Fruit fly (Drosophila melanogaster) whole organism, embryonic: ENCODE measurements around the gene CG13314.

Experiments used
- ATbp ChIP-seq: fragments of 200-800 bp; sonication (Bioruptor generic); optimal IDR thresholded peaks from 2 replicates; lab custom pipeline; 2017; ENCODE audit warnings: missing biosample characterization, mild to moderate bottlenecking, missing genetic modification characterization, missing genetic modification reagents
- Abd-B ChIP-seq: fragments of 200-800 bp; sonication (Bioruptor generic); optimal IDR thresholded peaks from 2 replicates; lab custom pipeline; 2018; ENCODE audit warnings: missing biosample characterization, mild to moderate bottlenecking, missing genetic modification characterization, moderate library complexity
- Bgb ChIP-seq: fragments of 200-800 bp; sonication (Bioruptor generic); IDR thresholded peaks from 2 replicates; pipeline ENCODE4 v1.3.6; 2022; ENCODE audit warnings: missing biosample characterization, missing genetic modification characterization; ENCODE audit not compliant: partially characterized antibody
- CG11247 ChIP-seq: fragments of 200-800 bp; sonication (Bioruptor generic); IDR thresholded peaks from 2 replicates; pipeline ENCODE4 v1.3.6; 2022; ENCODE audit warnings: missing biosample characterization, missing genetic modification characterization
- CG11504 ChIP-seq: fragments of 200-800 bp; sonication (Bioruptor generic); optimal IDR thresholded peaks from 3 replicates; lab custom pipeline; 2019; ENCODE audit warnings: missing biosample characterization, mild to moderate bottlenecking, missing genetic modification characterization, moderate library complexity
- CG11696 ChIP-seq: fragments of 200-800 bp; sonication (Bioruptor generic); IDR thresholded peaks from 2 replicates; pipeline ENCODE4 v1.3.6; 2022; ENCODE audit warnings: missing biosample characterization, missing genetic modification characterization
- CG12071 ChIP-seq: fragments of 200-800 bp; sonication (Bioruptor generic); optimal IDR thresholded peaks from 3 replicates; lab custom pipeline; 2018; ENCODE audit warnings: missing biosample characterization, mild to moderate bottlenecking, missing genetic modification characterization
- CG12659 ChIP-seq: fragments of 200-800 bp; sonication (Bioruptor generic); optimal IDR thresholded peaks from 3 replicates; lab custom pipeline; 2017; ENCODE audit warnings: mild to moderate bottlenecking, missing biosample characterization, missing genetic modification reagents, missing genetic modification characterization
- CG15269 ChIP-seq: fragments of 200-800 bp; sonication (Bioruptor generic); optimal IDR thresholded peaks from 2 replicates; lab custom pipeline; 2018; ENCODE audit warnings: missing biosample characterization, mild to moderate bottlenecking, missing genetic modification characterization, moderate library complexity
- CG15601 ChIP-seq: fragments of 200-800 bp; sonication (Bioruptor generic); optimal IDR thresholded peaks from 3 replicates; lab custom pipeline; 2019; ENCODE audit warnings: missing biosample characterization, mild to moderate bottlenecking, missing genetic modification characterization, moderate library complexity
- CG16779 ChIP-seq: fragments of 200-800 bp; sonication (Bioruptor generic); IDR thresholded peaks from 2 replicates; pipeline ENCODE4 v1.3.6; 2022; ENCODE audit warnings: missing biosample characterization, missing genetic modification characterization
- CG17829 ChIP-seq: fragments of 200-800 bp; optimal IDR thresholded peaks from 2 replicates; lab custom pipeline; 2019; ENCODE audit warnings: missing biosample characterization, mild to moderate bottlenecking, missing genetic modification characterization, moderate library complexity
- CG2129 ChIP-seq: fragments of 200-800 bp; sonication (Bioruptor generic); IDR thresholded peaks from 2 replicates; pipeline ENCODE4 v1.3.6; 2022; ENCODE audit warnings: missing biosample characterization, missing genetic modification characterization; ENCODE audit not compliant: partially characterized antibody
- CG30403 ChIP-seq: fragments of 200-800 bp; sonication (Bioruptor generic); optimal IDR thresholded peaks from 3 replicates; lab custom pipeline; 2016; ENCODE audit warnings: missing biosample characterization, missing genetic modification characterization
- CG31365 ChIP-seq: fragments of 200-800 bp; sonication (Bioruptor generic); optimal IDR thresholded peaks from 2 replicates; lab custom pipeline; 2018; ENCODE audit warnings: missing biosample characterization, mild to moderate bottlenecking, missing genetic modification characterization
- CG42726 ChIP-seq: fragments of 200-800 bp; sonication (Bioruptor generic); IDR thresholded peaks from 2 replicates; pipeline ENCODE4 v1.3.6; 2022; ENCODE audit warnings: missing biosample characterization, missing genetic modification characterization; ENCODE audit not compliant: partially characterized antibody
- CG6791 ChIP-seq: fragments of 200-800 bp; sonication (Bioruptor generic); IDR thresholded peaks from 3 replicates; pipeline ENCODE4 v1.3.6; 2022; ENCODE audit warnings: missing biosample characterization, missing genetic modification characterization; ENCODE audit not compliant: partially characterized antibody
- CoRest ChIP-seq: fragments of 200-800 bp; sonication (Bioruptor generic); optimal IDR thresholded peaks from 3 replicates; lab custom pipeline; 2018; ENCODE audit warnings: missing biosample characterization, mild to moderate bottlenecking, missing genetic modification characterization, moderate library complexity
- Dad ChIP-seq: fragments of 200-800 bp; sonication (Bioruptor generic); optimal IDR thresholded peaks from 3 replicates; lab custom pipeline; 2016; ENCODE audit warnings: missing biosample characterization, missing genetic modification characterization
- Doc3 ChIP-seq: fragments of 200-800 bp; sonication (Bioruptor generic); IDR thresholded peaks from 3 replicates; pipeline ENCODE4 v1.3.6; 2022; ENCODE audit warnings: missing biosample characterization, missing genetic modification characterization; ENCODE audit not compliant: partially characterized antibody
- E2f1 ChIP-seq: fragments of 200-800 bp; sonication (Bioruptor generic); IDR thresholded peaks from 2 replicates; pipeline ENCODE4 v1.3.6; 2022; ENCODE audit warnings: missing biosample characterization, missing genetic modification characterization
- GATAe ChIP-seq: fragments of 200-800 bp; sonication (Bioruptor generic); conservative IDR thresholded peaks from 2 replicates; pipeline ENCODE4 v1.3.6; 2022; ENCODE audit warnings: missing biosample characterization, missing genetic modification characterization
- H2.0 ChIP-seq: fragments of 200-800 bp; sonication (Bioruptor generic); IDR thresholded peaks from 2 replicates; pipeline ENCODE4 v1.3.6; 2022; ENCODE audit warnings: missing biosample characterization, missing genetic modification characterization
- HLH4C ChIP-seq: fragments of 200-800 bp; sonication (Bioruptor generic); IDR thresholded peaks from 3 replicates; pipeline ENCODE4 v1.3.6; 2022; ENCODE audit warnings: missing biosample characterization, missing genetic modification characterization; ENCODE audit not compliant: partially characterized antibody
- MBD-R2 ChIP-seq: fragments of 200-800 bp; sonication (Bioruptor generic); IDR thresholded peaks from 2 replicates; pipeline ENCODE4 v1.3.6; 2022; ENCODE audit warnings: missing biosample characterization, missing genetic modification characterization
- Mes4 ChIP-seq: fragments of 200-800 bp; sonication (Bioruptor generic); optimal IDR thresholded peaks from 2 replicates; lab custom pipeline; 2016; ENCODE audit warnings: missing biosample characterization, missing genetic modification characterization
- Rfx ChIP-seq: fragments of 200-800 bp; sonication (Bioruptor generic); IDR thresholded peaks from 2 replicates; pipeline ENCODE4 v1.3.6; 2022; ENCODE audit warnings: missing biosample characterization, missing genetic modification characterization
- ara ChIP-seq: fragments of 200-800 bp; sonication (Bioruptor generic); IDR thresholded peaks from 2 replicates; pipeline ENCODE4 v1.3.6; 2022; ENCODE audit warnings: missing biosample characterization, missing genetic modification characterization
- bsh ChIP-seq, 2 experiments: fragments of 200-800 bp; sonication (Bioruptor generic); optimal IDR thresholded peaks; 2 replicates each; lab custom pipeline; 2017 to 2018; ENCODE audit warnings: mild to moderate bottlenecking in 2 of 2, missing biosample characterization in 2 of 2, missing genetic modification characterization in 2 of 2, moderate library complexity in 1 of 2
- caup ChIP-seq: fragments of 200-800 bp; sonication (Bioruptor generic); optimal IDR thresholded peaks from 3 replicates; lab custom pipeline; 2017; ENCODE audit warnings: missing biosample characterization, mild to moderate bottlenecking, missing genetic modification characterization, moderate library complexity; ENCODE audit not compliant: severe bottlenecking
- crp ChIP-seq, 2 experiments: fragments of 200-800 bp; sonication (Bioruptor generic); optimal IDR thresholded peaks; 2 replicates in 1 of 2; 3 replicates in 1 of 2; lab custom pipeline; 2017; ENCODE audit warnings: missing biosample characterization in 2 of 2, missing genetic modification characterization in 2 of 2, mild to moderate bottlenecking in 1 of 2, moderate library complexity in 1 of 2
- esg ChIP-seq: fragments of 200-800 bp; sonication (Bioruptor generic); conservative IDR thresholded peaks from 2 replicates; pipeline ENCODE4 v1.3.6; 2022; ENCODE audit warnings: missing biosample characterization, missing genetic modification characterization
- eve ChIP-seq, 2 experiments: fragments of >200 bp; optimal IDR thresholded peaks; 2 replicates each; lab custom pipeline; 2017; ENCODE audit warnings: missing biosample characterization in 2 of 2, missing genetic modification characterization in 2 of 2
- fd64A ChIP-seq: fragments of 200-800 bp; sonication (Bioruptor generic); optimal IDR thresholded peaks from 3 replicates; lab custom pipeline; 2018; ENCODE audit warnings: missing biosample characterization, mild to moderate bottlenecking, missing genetic modification characterization
- ftz-f1 ChIP-seq: fragments of 200-800 bp; sonication (Bioruptor generic); optimal IDR thresholded peaks from 2 replicates; lab custom pipeline; 2016; ENCODE audit warnings: missing biosample characterization, missing genetic modification characterization
- grn ChIP-seq: fragments of 200-800 bp; sonication (Bioruptor generic); optimal IDR thresholded peaks from 3 replicates; lab custom pipeline; 2017; ENCODE audit warnings: missing biosample characterization, missing genetic modification characterization
- gsb ChIP-seq: fragments of 200-800 bp; sonication (Bioruptor generic); IDR thresholded peaks from 2 replicates; pipeline ENCODE4 v1.3.6; 2022; ENCODE audit warnings: missing biosample characterization, missing genetic modification characterization
- phol ChIP-seq: fragments of 200-800 bp; sonication (Bioruptor generic); optimal IDR thresholded peaks from 3 replicates; lab custom pipeline; 2018; ENCODE audit warnings: missing biosample characterization, mild to moderate bottlenecking, missing genetic modification characterization, moderate library complexity
- pros ChIP-seq: fragments of 200-800 bp; sonication (Bioruptor generic); optimal IDR thresholded peaks from 3 replicates; lab custom pipeline; 2019; ENCODE audit warnings: missing biosample characterization, mild to moderate bottlenecking, missing genetic modification characterization, moderate library complexity
- pzg ChIP-seq: fragments of 200-800 bp; sonication (Bioruptor generic); optimal IDR thresholded peaks from 3 replicates; lab custom pipeline; 2018; ENCODE audit warnings: missing biosample characterization, mild to moderate bottlenecking, missing genetic modification characterization, moderate library complexity
- ro ChIP-seq: fragments of 200-800 bp; sonication (Bioruptor generic); IDR thresholded peaks from 2 replicates; pipeline ENCODE4 v1.3.6; 2022; ENCODE audit warnings: missing biosample characterization, missing genetic modification characterization
- slou ChIP-seq: fragments of 200-800 bp; sonication (Bioruptor generic); optimal IDR thresholded peaks from 3 replicates; lab custom pipeline; 2016; ENCODE audit warnings: missing biosample characterization, missing genetic modification characterization
- ssp ChIP-seq: fragments of 200-800 bp; sonication (Bioruptor generic); IDR thresholded peaks from 2 replicates; pipeline ENCODE4 v1.3.6; 2022; ENCODE audit warnings: missing biosample characterization, missing genetic modification characterization
- stwl ChIP-seq: fragments of 200-800 bp; sonication (Bioruptor generic); optimal IDR thresholded peaks from 3 replicates; lab custom pipeline; 2018; ENCODE audit warnings: missing biosample characterization, mild to moderate bottlenecking, missing genetic modification characterization, moderate library complexity
- wek ChIP-seq: fragments of 200-800 bp; sonication (Bioruptor generic); optimal IDR thresholded peaks from 3 replicates; lab custom pipeline; 2018; ENCODE audit warnings: missing biosample characterization, mild to moderate bottlenecking, missing genetic modification characterization, moderate library complexity
- zen2 ChIP-seq: fragments of 200-800 bp; sonication (Bioruptor generic); IDR thresholded peaks from 3 replicates; pipeline ENCODE4 v1.3.6; 2022; ENCODE audit warnings: missing biosample characterization, missing genetic modification characterization; ENCODE audit not compliant: partially characterized antibody

CG13314 gene

dm6 chr3L:8974478-8975477 lies 6.8 kb upstream of the CG13314 start, which contains the start of the genes pix and Srp68 (continued):
- TF ChIP-seq pzg (GFP tag; lab: Kevin White, UChicago) = peak; percentile 45
- peak in 1 of 2 experiments; percentile 36 for TF ChIP-seq bsh (GFP tag; optimal IDR thresholded peaks at IDR 0.05; lab: Kevin White, UChicago)
- TF ChIP-seq zen2 (GFP tag; lab: Robert Waterston, UW) = peak; percentile 36; the same call in 1 of the 3 replicates
- TF ChIP-seq H2.0 (GFP tag; lab: Robert Waterston, UW) = no peak
- TF ChIP-seq ro (GFP tag; lab: Robert Waterston, UW) = no peak
- TF ChIP-seq Dad (GFP tag; lab: Kevin White, UChicago) = peak; percentile 34
- no peak for TF ChIP-seq ftz-f1 (GFP tag; lab: Kevin White, UChicago)
- TF ChIP-seq GATAe (GFP tag; lab: Robert Waterston, UW) = no peak
- no peak for TF ChIP-seq CG12071
- TF ChIP-seq pros = no peak
- TF ChIP-seq CG2129 (GFP tag; lab: Robert Waterston, UW) = 0 out of 2 replicates have a peak, but pooled peaks have one; percentile 68
- no peak for TF ChIP-seq CG11696 (GFP tag; lab: Robert Waterston, UW)
- TF ChIP-seq CG15601 (tag; lab: Kevin White, UChicago) = peak; percentile 62
- peak; percentile 65 for TF ChIP-seq Rfx (GFP tag; lab: Robert Waterston, UW)
- no peak for TF ChIP-seq eve (GFP tag; optimal IDR thresholded peaks at IDR 0.05; lab: Kevin White, UChicago)
- no peak for TF ChIP-seq CG16779 (GFP tag; lab: Robert Waterston, UW)
- TF ChIP-seq gsb (GFP tag; lab: Robert Waterston, UW) = no peak
- TF ChIP-seq CoRest (tag; lab: Kevin White, UChicago) = peak; percentile 83
- TF ChIP-seq CG42726 (GFP tag; lab: Robert Waterston, UW) = no peak
- peak; percentile 80 for TF ChIP-seq phol (tag; lab: Kevin White, UChicago)
- TF ChIP-seq ATbp (GFP tag; lab: Kevin White, UChicago) = no peak
- no peak for TF ChIP-seq esg
- peak; percentile 54 for TF ChIP-seq stwl (tag; lab: Kevin White, UChicago)
- peak; percentile 72 for TF ChIP-seq MBD-R2
- peak; percentile 83 for TF ChIP-seq Abd-B (GFP tag; lab: Kevin White, UChicago)
- TF ChIP-seq crp (GFP tag; optimal IDR thresholded peaks at IDR 0.05; lab: Kevin White, UChicago) = peak in 1 of 2 experiments; percentile 36
- TF ChIP-seq grn (GFP tag; lab: Kevin White, UChicago) = no peak
- TF ChIP-seq CG15269 = no peak
- peak; percentile 1 for TF ChIP-seq Mes4
- peak; percentile 57 for TF ChIP-seq slou
- TF ChIP-seq Doc3 (GFP tag; lab: Robert Waterston, UW) = peak; percentile 83
- TF ChIP-seq Bgb (GFP tag; lab: Robert Waterston, UW) = peak; percentile 47; the same call in 1 of the 2 replicates
- TF ChIP-seq E2f1 (GFP tag; lab: Robert Waterston, UW) = no peak
- peak; percentile 65 for TF ChIP-seq caup (GFP tag; lab: Kevin White, UChicago)
- TF ChIP-seq ssp (GFP tag; lab: Robert Waterston, UW) = no peak
- TF ChIP-seq CG11504 = no peak
- TF ChIP-seq CG11247 (GFP tag; lab: Robert Waterston, UW) = no peak
- peak; percentile 82 for TF ChIP-seq CG12659
- no peak for TF ChIP-seq CG31365 (tag; lab: Kevin White, UChicago)
- no peak for TF ChIP-seq ara
- no peak for TF ChIP-seq fd64A (GFP tag; lab: Kevin White, UChicago)
- TF ChIP-seq HLH4C (GFP tag; lab: Robert Waterston, UW) = peak; percentile 67
- TF ChIP-seq CG30403 (GFP tag; lab: Kevin White, UChicago) = peak; percentile 78
- peak; percentile 76 for TF ChIP-seq CG17829 (tag; lab: Kevin White, UChicago)
- TF ChIP-seq CG6791 (GFP tag; lab: Robert Waterston, UW) = 0 out of 3 replicates have a peak, but pooled peaks have one; percentile 33
- TF ChIP-seq wek (GFP tag; lab: Kevin White, UChicago) = no peak
